Worm (Caenorhabditis elegans): ENCODE results near the gene daf-4.

ce11 chrIII:5630350-5630749, 5.4 kb downstream of the daf-4 start:
- TF ChIP-seq nhr-120 (GFP tag; IDR thresholded peaks at IDR 0.05) (no peak), egl-44 (GFP tag; IDR thresholded peaks at IDR 0.05) (no peak)

All from whole organism, young adult.